Worm (Caenorhabditis elegans) whole organism, early embryonic: Measurements from ENCODE around the gene Y71H2B.2.

Experiments used
- B0310.2 ChIP-seq: sonication (generic microtip); optimal IDR thresholded peaks from 2 replicates; lab custom pipeline; 2016; ENCODE audit warnings: mild to moderate bottlenecking, missing genetic modification characterization, missing compliant biosample characterization
- F13C5.2 ChIP-seq: sonication (generic microtip); optimal IDR thresholded peaks from 2 replicates; lab custom pipeline; 2017; ENCODE audit warnings: mild to moderate bottlenecking, missing genetic modification characterization, inconsistent platforms, missing compliant biosample characterization
- aly-1 ChIP-seq: sonication (generic microtip); optimal IDR thresholded peaks from 2 replicates; lab custom pipeline; 2016; ENCODE audit warnings: missing genetic modification characterization, missing compliant biosample characterization
- ama-1 ChIP-seq: fragments of 150-350 bp; optimal IDR thresholded peaks from 2 replicates; lab custom pipeline; 2014
- ceh-13 ChIP-seq: fragments of 200-800 bp; sonication (Bioruptor generic); optimal IDR thresholded peaks from 2 replicates; lab custom pipeline; 2018; ENCODE audit warnings: mild to moderate bottlenecking, missing genetic modification characterization, missing compliant biosample characterization
- ceh-36 ChIP-seq: sonication (generic microtip); optimal IDR thresholded peaks from 2 replicates; lab custom pipeline; 2016; ENCODE audit warnings: missing genetic modification characterization, inconsistent platforms, missing compliant biosample characterization
- ets-7 ChIP-seq: sonication (generic microtip); optimal IDR thresholded peaks from 2 replicates; lab custom pipeline; 2016; ENCODE audit warnings: missing genotype, missing genetic modification characterization, missing compliant biosample characterization
- flt-1 ChIP-seq: fragments of 200-800 bp; sonication (Bioruptor generic); IDR thresholded peaks from 2 replicates; pipeline ENCODE4 v1.3.6; 2022; ENCODE audit warnings: missing genetic modification characterization, missing compliant biosample characterization
- hmbx-1 ChIP-seq: sonication (generic microtip); optimal IDR thresholded peaks from 2 replicates; lab custom pipeline; 2016; ENCODE audit warnings: mild to moderate bottlenecking, missing genetic modification characterization, missing compliant biosample characterization
- hmg-4 ChIP-seq: fragments of 200-800 bp; sonication (Bioruptor generic); optimal IDR thresholded peaks from 2 replicates; lab custom pipeline; 2018; ENCODE audit warnings: mild to moderate bottlenecking, missing genetic modification characterization, missing compliant biosample characterization
- hnd-1 ChIP-seq: sonication (generic microtip); optimal IDR thresholded peaks from 2 replicates; lab custom pipeline; 2016; ENCODE audit warnings: missing genetic modification characterization, missing compliant biosample characterization
- pes-1 ChIP-seq: fragments of 200-800 bp; sonication (Bioruptor generic); IDR thresholded peaks from 2 replicates; pipeline ENCODE4 v1.3.6; 2022; ENCODE audit warnings: missing genetic modification reagents, missing genetic modification characterization, missing compliant biosample characterization
- scrt-1 ChIP-seq: fragments of 200-800 bp; sonication (Bioruptor generic); IDR thresholded peaks from 2 replicates; pipeline ENCODE4 v1.3.6; 2022; ENCODE audit warnings: missing genetic modification characterization, missing compliant biosample characterization
- sea-1 ChIP-seq: fragments of 200-800 bp; sonication (Bioruptor generic); conservative IDR thresholded peaks from 2 replicates; pipeline ENCODE4 v1.3.6; 2022; ENCODE audit warnings: missing genetic modification characterization, missing compliant biosample characterization
- tbx-11 ChIP-seq: fragments of 200-800 bp; sonication (Bioruptor generic); IDR thresholded peaks from 2 replicates; pipeline ENCODE4 v1.3.6; 2022; ENCODE audit warnings: missing genetic modification characterization, missing compliant biosample characterization
- tbx-37 ChIP-seq: fragments of 200-800 bp; sonication (Bioruptor generic); conservative IDR thresholded peaks from 2 replicates; pipeline ENCODE4 v1.3.6; 2022; ENCODE audit warnings: missing genetic modification reagents, missing genetic modification characterization, missing compliant biosample characterization
- tra-4 ChIP-seq: sonication (generic microtip); optimal IDR thresholded peaks from 2 replicates; lab custom pipeline; 2017; ENCODE audit warnings: missing genetic modification characterization, missing compliant biosample characterization

The Y71H2B.2 gene

DNA sequence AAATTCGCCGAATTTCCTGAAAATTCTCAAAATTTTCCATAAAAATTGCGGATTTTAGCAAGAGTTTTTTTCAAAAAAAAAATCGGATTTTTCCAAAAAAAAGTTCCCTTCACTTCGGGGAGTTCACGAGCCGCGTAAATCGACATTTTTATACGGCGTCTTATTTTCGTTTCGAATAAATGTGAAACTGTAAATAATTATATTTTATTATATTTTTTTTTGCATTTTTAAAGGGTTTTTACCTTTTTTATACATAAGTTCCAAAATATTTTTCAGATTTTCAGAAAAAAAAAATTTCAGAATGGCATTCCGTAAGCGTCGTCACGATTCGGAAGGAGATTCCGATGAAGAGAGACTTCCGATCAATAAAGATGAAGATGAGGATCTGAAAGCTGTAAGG lies at the start of gene Y71H2B.2:
Gene Y71H2B.2, plus strand, starts transcription at position 301 of the 400 bp plus-strand sequence.
- TF ChIP-seq hmbx-1 (tag; lab: Kevin White, UChicago), result no peak
- TF ChIP-seq tbx-11 (GFP tag; lab: Robert Waterston, UW), result no peak

DNA sequence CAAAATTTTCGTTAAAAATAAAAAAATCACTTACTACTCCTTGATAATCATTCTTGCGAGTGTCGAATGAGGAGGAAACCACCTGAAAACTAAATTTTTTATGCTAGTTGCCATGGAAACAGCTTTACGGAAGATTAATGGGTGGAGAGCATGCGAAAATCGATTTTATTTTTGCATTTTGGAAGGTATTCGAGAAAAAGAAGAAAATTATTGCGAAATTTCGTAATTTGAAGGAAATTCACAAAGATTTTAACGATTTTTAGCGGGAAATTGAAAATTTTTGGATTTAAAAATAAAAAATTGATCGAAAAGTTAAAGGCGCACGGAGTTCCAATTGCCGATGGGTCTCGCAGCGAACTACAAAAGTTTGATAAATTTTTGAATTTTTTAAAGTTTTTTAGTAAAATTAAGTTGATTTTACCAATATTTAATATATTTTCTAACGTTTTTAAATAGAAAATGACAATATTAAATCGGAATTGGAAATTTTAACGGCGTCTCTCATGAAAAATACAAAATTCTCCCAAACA lies 47.3 kb upstream of the Y71H2B.2 start, which contains the start of gene Y54F10AR.1:
Gene Y54F10AR.1, minus strand, starts transcription at position 51 of the 530 bp plus-strand sequence.
- no peak for TF ChIP-seq ama-1 (lab: Kevin White, UChicago)

DNA sequence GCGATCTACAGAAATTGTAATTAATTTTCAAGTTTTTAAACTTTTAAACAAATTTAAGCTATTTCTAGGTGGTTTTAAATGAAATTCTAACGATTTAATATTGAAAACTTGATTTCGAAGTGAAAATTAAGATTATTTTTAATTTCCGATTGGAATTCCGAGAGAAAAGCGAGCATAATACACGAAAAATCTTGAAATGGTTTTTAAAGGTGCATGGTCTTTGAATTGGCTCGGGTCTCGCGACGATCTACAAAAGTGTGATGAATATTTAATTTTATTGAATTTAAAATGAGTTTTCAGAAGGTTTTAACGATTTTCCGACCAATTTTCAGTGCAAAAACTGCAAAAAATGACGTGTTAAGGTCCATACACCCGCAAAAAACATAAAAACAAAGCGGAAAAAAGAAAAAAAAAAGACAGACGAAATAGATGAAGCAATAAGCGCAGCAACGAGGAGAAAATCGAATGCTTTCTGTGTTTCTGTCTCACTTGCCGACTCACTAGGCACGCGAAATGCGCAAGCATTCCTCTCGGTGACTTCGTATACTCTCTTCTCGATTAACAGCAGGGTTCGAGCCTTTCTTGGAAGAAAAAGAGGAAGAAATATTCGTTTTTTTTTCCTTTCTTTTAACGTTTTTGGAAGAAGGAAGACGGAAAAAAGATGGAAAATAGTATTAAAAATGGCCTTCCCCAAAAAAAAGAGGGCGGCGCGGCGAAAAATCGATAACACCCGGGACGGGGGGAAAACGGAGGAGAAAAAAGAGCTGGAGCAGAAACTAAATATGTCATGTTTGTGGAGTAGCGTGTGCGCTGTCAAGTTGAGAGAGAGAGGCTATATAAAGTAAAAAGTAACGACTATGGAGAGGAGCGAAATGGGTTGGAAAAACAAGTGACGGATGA lies 46.4 kb upstream of the Y71H2B.2 start:
- peak; percentile 28 for TF ChIP-seq hmg-4 (GFP tag; lab: Kevin White, UChicago)
- no peak for TF ChIP-seq ceh-13 (GFP tag; lab: Kevin White, UChicago)
- peak; percentile 55 for TF ChIP-seq F13C5.2 (tag; lab: Kevin White, UChicago)
- 0 out of 2 replicates have a peak, but pooled peaks have one; percentile 47 for TF ChIP-seq pes-1 (GFP tag; lab: Robert Waterston, UW)

DNA sequence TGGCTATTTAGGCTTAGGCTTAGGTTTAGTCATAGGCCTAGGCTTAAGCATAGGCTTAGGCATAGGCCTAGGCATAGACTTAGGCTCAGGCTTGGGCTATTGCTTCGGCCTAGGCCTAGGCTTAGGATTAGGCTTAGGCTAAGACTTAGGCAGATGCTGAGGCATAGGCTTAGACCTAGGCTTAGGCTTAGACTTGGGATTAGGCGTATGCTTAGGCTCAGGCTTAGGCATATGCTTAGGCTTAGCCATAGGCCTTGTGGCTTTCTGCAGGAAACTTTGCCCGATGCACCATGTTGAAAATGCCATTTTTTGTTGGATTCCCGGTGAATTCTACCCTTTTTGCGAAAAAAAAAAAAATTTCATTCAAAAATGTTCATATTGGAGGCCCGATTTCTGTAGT lies 45.0 kb upstream of the Y71H2B.2 start:
- TF ChIP-seq ceh-36 (peak; percentile 83), ama-1 (lab: Kevin White, UChicago) (no peak)

DNA sequence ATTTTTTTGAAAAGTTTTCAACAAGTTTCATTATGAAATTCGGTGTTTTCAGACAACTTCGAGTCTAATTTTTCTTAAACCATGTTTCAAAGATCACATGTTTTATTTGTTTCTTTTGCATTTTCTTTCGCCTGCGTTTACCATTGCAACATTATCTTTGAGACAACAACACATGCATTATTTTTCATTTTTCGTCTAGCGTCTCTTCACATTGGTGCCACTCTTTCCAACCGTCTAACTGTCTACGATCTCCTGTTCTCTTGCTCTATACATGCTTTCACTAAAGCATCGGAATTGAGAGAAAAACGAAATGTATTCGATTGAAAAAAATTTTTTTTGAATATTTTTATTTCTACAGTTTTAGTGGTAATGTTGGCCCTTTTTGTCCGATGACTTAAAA lies 44.4 kb upstream of the Y71H2B.2 start:
- no peak for TF ChIP-seq aly-1 (tag; lab: Kevin White, UChicago)
- TF ChIP-seq scrt-1 (GFP tag; lab: Robert Waterston, UW), result no peak
- TF ChIP-seq ets-7, result no peak

DNA sequence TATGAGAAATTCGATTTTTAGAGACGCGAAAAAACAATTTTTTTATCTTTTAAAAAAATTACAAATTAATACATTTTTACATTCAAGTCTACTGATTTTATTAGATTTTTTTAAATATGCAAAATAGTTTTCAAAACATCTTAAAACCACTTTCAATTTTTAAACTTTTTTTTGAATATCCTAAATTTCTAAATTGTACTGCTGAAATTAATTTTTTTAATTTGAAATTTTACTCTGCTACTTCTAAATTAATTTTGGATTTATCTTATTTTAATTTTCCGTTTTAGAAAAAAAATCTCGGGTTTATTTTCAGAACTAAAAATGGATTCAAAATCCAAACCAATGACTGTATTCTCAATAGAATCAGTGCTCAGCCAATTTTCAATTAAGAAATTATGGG lies 44.0 kb upstream of the Y71H2B.2 start, which contains the start of gene Y71H2B.8:
Gene Y71H2B.8, plus strand, starts transcription at position 301 of the 400 bp plus-strand sequence.
- TF ChIP-seq flt-1 (GFP tag; lab: Robert Waterston, UW), result no peak
- no peak for TF ChIP-seq tra-4 (tag; lab: Kevin White, UChicago)
- no peak for TF ChIP-seq aly-1 (tag; lab: Kevin White, UChicago)
- TF ChIP-seq F13C5.2 (tag; lab: Kevin White, UChicago), result no peak
- TF ChIP-seq scrt-1 (GFP tag; lab: Robert Waterston, UW), result no peak
- TF ChIP-seq B0310.2 (tag; lab: Kevin White, UChicago), result no peak
- TF ChIP-seq pes-1 (GFP tag; lab: Robert Waterston, UW), result no peak
- no peak for TF ChIP-seq tbx-11 (GFP tag; lab: Robert Waterston, UW)
- TF ChIP-seq ets-7, result no peak
- no peak for TF ChIP-seq hmg-4 (GFP tag; lab: Kevin White, UChicago)
- TF ChIP-seq hnd-1 (tag; lab: Kevin White, UChicago), result no peak
- TF ChIP-seq ceh-36, result no peak

DNA sequence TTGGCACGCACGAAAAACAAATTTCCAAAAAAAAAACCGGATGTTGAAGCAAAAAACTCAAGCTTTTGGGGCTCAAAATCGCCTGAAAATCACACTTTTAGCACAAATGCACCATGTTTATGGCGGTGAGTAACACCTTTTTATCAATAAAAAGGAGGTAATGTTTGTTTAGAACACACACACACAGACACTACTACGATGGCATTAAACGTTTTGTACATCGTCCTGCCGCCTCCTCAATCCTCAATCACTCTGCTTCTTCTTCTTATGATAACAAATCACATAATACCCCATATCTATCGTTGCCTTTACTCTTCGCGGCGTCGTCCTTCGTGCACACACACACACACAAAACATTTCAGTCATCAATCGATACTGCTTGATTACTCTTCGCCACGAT lies 36.8 kb upstream of the Y71H2B.2 start, which contains the start of gene gpa-17:
Gene gpa-17, plus strand, starts transcription at position 363 of the 400 bp plus-strand sequence.
- no peak for TF ChIP-seq sea-1 (GFP tag; lab: Robert Waterston, UW)

DNA sequence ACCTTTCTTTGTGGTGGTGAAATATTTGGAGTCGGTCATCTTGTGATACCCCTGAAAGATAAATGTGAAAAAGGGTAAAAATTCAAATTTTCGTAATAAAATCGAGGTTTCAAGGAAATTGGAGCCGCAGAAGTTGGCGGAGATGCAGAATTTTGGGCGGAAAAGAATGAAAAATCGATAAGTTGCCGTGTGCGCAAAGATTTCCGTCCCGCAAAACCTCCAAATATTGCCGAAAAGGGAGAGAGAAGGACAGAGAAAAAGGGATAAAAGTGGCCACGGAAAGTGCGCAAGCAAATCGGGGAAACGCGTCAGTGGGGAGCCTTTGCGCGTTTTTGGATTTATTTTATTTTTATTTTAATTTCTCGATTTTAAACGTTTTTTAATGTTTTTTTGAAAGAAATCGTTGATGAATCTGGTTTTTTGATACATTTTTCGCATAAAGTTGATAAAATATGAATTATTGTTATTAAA lies 26.0 kb upstream of the Y71H2B.2 start, which contains the start of gene apb-1:
Gene apb-1, minus strand, starts transcription at position 51 of the 471 bp plus-strand sequence.
- TF ChIP-seq flt-1 (GFP tag; lab: Robert Waterston, UW), result peak; percentile 68
- peak; percentile 88 for TF ChIP-seq F13C5.2 (tag; lab: Kevin White, UChicago)
- TF ChIP-seq pes-1 (GFP tag; lab: Robert Waterston, UW), result peak; percentile 74
- no peak for TF ChIP-seq ama-1 (lab: Kevin White, UChicago)
- 0 out of 2 replicates have a peak, but pooled peaks have one; percentile 11 for TF ChIP-seq sea-1 (GFP tag; lab: Robert Waterston, UW)
- no peak for TF ChIP-seq ets-7
- 0 out of 2 replicates have a peak, but pooled peaks have one; percentile 38 for TF ChIP-seq tbx-37 (GFP tag; lab: Robert Waterston, UW)
- 0 out of 2 replicates have a peak, but pooled peaks have one; percentile 50 for TF ChIP-seq scrt-1 (GFP tag; lab: Robert Waterston, UW)
- peak; percentile 42 for TF ChIP-seq ceh-36
- no peak for TF ChIP-seq ceh-13 (GFP tag; lab: Kevin White, UChicago)
- TF ChIP-seq tra-4 (tag; lab: Kevin White, UChicago), result no peak
- no peak for TF ChIP-seq B0310.2 (tag; lab: Kevin White, UChicago)
- peak; percentile 75 for TF ChIP-seq hmg-4 (GFP tag; lab: Kevin White, UChicago)
- peak; percentile 65; the same call in 1 of the 2 replicates for TF ChIP-seq tbx-11 (GFP tag; lab: Robert Waterston, UW)
- TF ChIP-seq hmbx-1 (tag; lab: Kevin White, UChicago), result no peak
- TF ChIP-seq aly-1 (tag; lab: Kevin White, UChicago), result no peak
- no peak for TF ChIP-seq hnd-1 (tag; lab: Kevin White, UChicago)
